Fruit fly (Drosophila melanogaster) whole organism, embryonic: ENCODE data around the gene CG31360.

Experiments used
- Aef1 ChIP-seq: fragments of 200-800 bp; sonication (Bioruptor generic); IDR thresholded peaks from 3 replicates; pipeline ENCODE4 v1.3.6; 2022; ENCODE audit warnings: missing biosample characterization, missing genetic modification characterization
- Asciz ChIP-seq: fragments of 200-800 bp; sonication (Bioruptor generic); optimal IDR thresholded peaks from 2 replicates; lab custom pipeline; 2017; ENCODE audit warnings: missing biosample characterization, mild to moderate bottlenecking, missing genetic modification characterization, missing genetic modification reagents
- BEAF-32 ChIP-seq: fragments of 200-800 bp; sonication (Bioruptor generic); optimal IDR thresholded peaks from 3 replicates; lab custom pipeline; 2017; ENCODE audit warnings: missing biosample characterization, missing genetic modification characterization, mild to moderate bottlenecking, moderate library complexity, missing genetic modification reagents
- CG10147 ChIP-seq: fragments of 200-800 bp; sonication (Bioruptor generic); optimal IDR thresholded peaks from 2 replicates; lab custom pipeline; 2019; ENCODE audit warnings: missing biosample characterization, mild to moderate bottlenecking, missing genetic modification characterization, moderate library complexity
- CG12659 ChIP-seq: fragments of 200-800 bp; sonication (Bioruptor generic); optimal IDR thresholded peaks from 3 replicates; lab custom pipeline; 2017; ENCODE audit warnings: mild to moderate bottlenecking, missing biosample characterization, missing genetic modification reagents, missing genetic modification characterization
- CG14710 ChIP-seq: fragments of 200-800 bp; sonication (Bioruptor generic); optimal IDR thresholded peaks from 3 replicates; lab custom pipeline; 2019; ENCODE audit warnings: missing biosample characterization, mild to moderate bottlenecking, missing genetic modification characterization, moderate library complexity
- CG15011 ChIP-seq: fragments of 200-800 bp; sonication (Bioruptor generic); optimal IDR thresholded peaks from 3 replicates; lab custom pipeline; 2018; ENCODE audit warnings: missing biosample characterization, mild to moderate bottlenecking, missing genetic modification characterization
- CG15073 ChIP-seq: fragments of 200-800 bp; sonication (Bioruptor generic); optimal IDR thresholded peaks from 2 replicates; lab custom pipeline; 2016; ENCODE audit warnings: missing biosample characterization, missing genetic modification characterization
- CG17186 ChIP-seq: fragments of 200-800 bp; sonication (Bioruptor generic); optimal IDR thresholded peaks from 3 replicates; lab custom pipeline; 2017; ENCODE audit warnings: missing biosample characterization, missing genetic modification reagents, missing genetic modification characterization
- CG18619 ChIP-seq: fragments of 200-800 bp; sonication (Bioruptor generic); optimal IDR thresholded peaks from 3 replicates; lab custom pipeline; 2017; ENCODE audit warnings: missing biosample characterization, mild to moderate bottlenecking, missing genetic modification characterization
- CG33213 ChIP-seq: fragments of 200-800 bp; sonication (Bioruptor generic); optimal IDR thresholded peaks from 3 replicates; lab custom pipeline; 2016; ENCODE audit warnings: missing biosample characterization, missing genetic modification characterization
- CG34376 ChIP-seq: fragments of 200-800 bp; sonication (Bioruptor generic); optimal IDR thresholded peaks from 2 replicates; lab custom pipeline; 2018; ENCODE audit warnings: missing biosample characterization, mild to moderate bottlenecking, missing genetic modification characterization
- CG42726 ChIP-seq: fragments of 200-800 bp; sonication (Bioruptor generic); IDR thresholded peaks from 2 replicates; pipeline ENCODE4 v1.3.6; 2022; ENCODE audit warnings: missing biosample characterization, missing genetic modification characterization; ENCODE audit not compliant: partially characterized antibody
- CG6791 ChIP-seq: fragments of 200-800 bp; sonication (Bioruptor generic); IDR thresholded peaks from 3 replicates; pipeline ENCODE4 v1.3.6; 2022; ENCODE audit warnings: missing biosample characterization, missing genetic modification characterization; ENCODE audit not compliant: partially characterized antibody
- CG8478 ChIP-seq: fragments of >200 bp; optimal IDR thresholded peaks from 2 replicates; lab custom pipeline; 2018
- CG9437 ChIP-seq: fragments of 200-800 bp; sonication (Bioruptor generic); optimal IDR thresholded peaks from 2 replicates; lab custom pipeline; 2018; ENCODE audit warnings: missing biosample characterization, mild to moderate bottlenecking, missing genetic modification characterization
- Dip3 ChIP-seq: fragments of 200-800 bp; sonication (Bioruptor generic); optimal IDR thresholded peaks from 3 replicates; lab custom pipeline; 2016; ENCODE audit warnings: missing biosample characterization, missing genetic modification characterization
- Doc2 ChIP-seq: fragments of 200-800 bp; sonication (Bioruptor generic); IDR thresholded peaks from 2 replicates; pipeline ENCODE4 v1.3.6; 2022; ENCODE audit warnings: missing biosample characterization, missing genetic modification characterization
- Ets97D ChIP-seq: fragments of 200-800 bp; sonication (Bioruptor generic); optimal IDR thresholded peaks from 3 replicates; lab custom pipeline; 2016; ENCODE audit warnings: missing biosample characterization, missing genetic modification characterization
- Gug ChIP-seq: fragments of 200-800 bp; sonication (Bioruptor generic); IDR thresholded peaks from 4 replicates; pipeline ENCODE4 v1.3.6; 2022; ENCODE audit warnings: missing biosample characterization, missing genetic modification characterization
- HmgZ ChIP-seq: fragments of 200-800 bp; sonication (Bioruptor generic); optimal IDR thresholded peaks from 2 replicates; lab custom pipeline; 2018; ENCODE audit warnings: missing biosample characterization, mild to moderate bottlenecking, missing genetic modification characterization
- Meics ChIP-seq: fragments of 200-800 bp; sonication (Bioruptor generic); optimal IDR thresholded peaks from 2 replicates; lab custom pipeline; 2017; ENCODE audit warnings: missing biosample characterization, mild to moderate bottlenecking, missing genetic modification characterization
- Myb ChIP-seq: fragments of 200-800 bp; sonication (Bioruptor generic); optimal IDR thresholded peaks from 2 replicates; lab custom pipeline; 2016; ENCODE audit warnings: missing biosample characterization, missing genetic modification characterization
- Opbp ChIP-seq: fragments of 200-800 bp; sonication (Bioruptor generic); IDR thresholded peaks from 3 replicates; pipeline ENCODE4 v1.3.6; 2022; ENCODE audit warnings: missing biosample characterization, missing genetic modification characterization; ENCODE audit not compliant: partially characterized antibody
- PHDP ChIP-seq: fragments of 200-800 bp; sonication (Bioruptor generic); optimal IDR thresholded peaks from 3 replicates; lab custom pipeline; 2018; ENCODE audit warnings: missing biosample characterization, mild to moderate bottlenecking, missing genetic modification characterization, moderate library complexity
- Taf1 ChIP-seq: fragments of 200-800 bp; sonication (Bioruptor generic); IDR thresholded peaks from 2 replicates; pipeline ENCODE4 v1.3.6; 2022; ENCODE audit warnings: missing biosample characterization, missing genetic modification characterization
- Xbp1 ChIP-seq: fragments of 200-800 bp; sonication (Bioruptor generic); optimal IDR thresholded peaks from 3 replicates; lab custom pipeline; 2016; ENCODE audit warnings: missing biosample characterization, mild to moderate bottlenecking, missing genetic modification characterization
- YL-1 ChIP-seq: fragments of 200-800 bp; sonication (Bioruptor generic); optimal IDR thresholded peaks from 3 replicates; lab custom pipeline; 2017; ENCODE audit warnings: missing biosample characterization, mild to moderate bottlenecking, missing genetic modification characterization
- ap ChIP-seq: fragments of 200-800 bp; sonication (Bioruptor generic); IDR thresholded peaks from 2 replicates; pipeline ENCODE4 v1.3.6; 2022; ENCODE audit warnings: missing biosample characterization, missing genetic modification characterization
- ase ChIP-seq: fragments of 200-800 bp; sonication (Bioruptor generic); IDR thresholded peaks from 3 replicates; pipeline ENCODE4 v1.3.6; 2022; ENCODE audit warnings: missing biosample characterization, missing genetic modification characterization
- chinmo ChIP-seq: fragments of 200-800 bp; sonication (Bioruptor generic); IDR thresholded peaks from 4 replicates; pipeline ENCODE4 v1.3.6; 2022; ENCODE audit warnings: missing biosample characterization, missing genetic modification characterization; ENCODE audit not compliant: partially characterized antibody
- crc ChIP-seq: fragments of 200-800 bp; sonication (Bioruptor generic); optimal IDR thresholded peaks from 2 replicates; lab custom pipeline; 2016; ENCODE audit warnings: missing biosample characterization, missing genetic modification characterization
- dan ChIP-seq: fragments of 200-800 bp; sonication (Bioruptor generic); IDR thresholded peaks from 2 replicates; pipeline ENCODE4 v1.3.6; 2022; ENCODE audit warnings: missing biosample characterization, missing genetic modification characterization
- fd64A ChIP-seq: fragments of 200-800 bp; sonication (Bioruptor generic); optimal IDR thresholded peaks from 3 replicates; lab custom pipeline; 2018; ENCODE audit warnings: missing biosample characterization, mild to moderate bottlenecking, missing genetic modification characterization
- hb ChIP-seq: fragments of 200-800 bp; sonication (Bioruptor generic); IDR thresholded peaks from 3 replicates; pipeline ENCODE4 v1.3.6; 2022; ENCODE audit warnings: missing biosample characterization, missing genetic modification characterization; ENCODE audit not compliant: partially characterized antibody
- hbn ChIP-seq: fragments of 200-800 bp; sonication (Bioruptor generic); IDR thresholded peaks from 2 replicates; pipeline ENCODE4 v1.3.6; 2022; ENCODE audit warnings: missing biosample characterization, missing genetic modification characterization; ENCODE audit not compliant: partially characterized antibody
- lmd ChIP-seq: fragments of 200-800 bp; sonication (Bioruptor generic); IDR thresholded peaks from 2 replicates; pipeline ENCODE4 v1.3.6; 2022; ENCODE audit warnings: missing biosample characterization, missing genetic modification characterization
- lola ChIP-seq, 3 experiments: fragments of >200 bp in 2 of 3; fragments of 200-800 bp in 1 of 3; sonication (Bioruptor generic) in 1 of 3; optimal IDR thresholded peaks; 2 replicates each; lab custom pipeline; 2017 to 2019; ENCODE audit warnings: missing biosample characterization in 3 of 3, missing genetic modification characterization in 3 of 3, mild to moderate bottlenecking in 1 of 3, moderate library complexity in 1 of 3
- lov ChIP-seq, 2 experiments: fragments of 200-800 bp in 1 of 2; fragments of >200 bp in 1 of 2; sonication (Bioruptor generic) in 1 of 2; IDR thresholded peaks in 1 of 2; optimal IDR thresholded peaks in 1 of 2; 2 replicates in 1 of 2; 3 replicates in 1 of 2; pipeline versions ENCODE4 v1.3.6 to Lab custom; 2017 to 2022; ENCODE audit warnings: missing biosample characterization in 1 of 2, missing genetic modification characterization in 1 of 2
- mam ChIP-seq: fragments of 200-800 bp; sonication (Bioruptor generic); optimal IDR thresholded peaks from 3 replicates; lab custom pipeline; 2016; ENCODE audit warnings: missing biosample characterization, missing genetic modification characterization
- nmo ChIP-seq: fragments of 200-800 bp; sonication (Bioruptor generic); optimal IDR thresholded peaks from 2 replicates; lab custom pipeline; 2018; ENCODE audit warnings: missing biosample characterization, mild to moderate bottlenecking, missing genetic modification characterization, moderate library complexity
- otp ChIP-seq: fragments of 200-800 bp; sonication (Bioruptor generic); IDR thresholded peaks from 3 replicates; pipeline ENCODE4, ENCODE4 v1.3.6; 2022; ENCODE audit warnings: missing biosample characterization, missing genetic modification characterization
- phol ChIP-seq: fragments of 200-800 bp; sonication (Bioruptor generic); optimal IDR thresholded peaks from 3 replicates; lab custom pipeline; 2018; ENCODE audit warnings: missing biosample characterization, mild to moderate bottlenecking, missing genetic modification characterization, moderate library complexity
- prd ChIP-seq, 3 experiments: fragments of >200 bp in 2 of 3; fragments of 200-800 bp in 1 of 3; sonication (Bioruptor generic) in 1 of 3; optimal IDR thresholded peaks in 2 of 3; IDR thresholded peaks in 1 of 3; 2 replicates in 2 of 3; 3 replicates in 1 of 3; pipeline versions ENCODE4 v1.3.6 to Lab custom; 2017 to 2022; ENCODE audit warnings: missing biosample characterization in 1 of 3, missing genetic modification characterization in 1 of 3
- pzg ChIP-seq: fragments of 200-800 bp; sonication (Bioruptor generic); optimal IDR thresholded peaks from 3 replicates; lab custom pipeline; 2018; ENCODE audit warnings: missing biosample characterization, mild to moderate bottlenecking, missing genetic modification characterization, moderate library complexity
- sd ChIP-seq: fragments of 200-800 bp; sonication (Bioruptor generic); optimal IDR thresholded peaks from 3 replicates; lab custom pipeline; 2018; ENCODE audit warnings: missing biosample characterization, mild to moderate bottlenecking, missing genetic modification characterization, moderate library complexity
- shn ChIP-seq: fragments of 200-800 bp; sonication (Bioruptor generic); optimal IDR thresholded peaks from 3 replicates; lab custom pipeline; 2016; ENCODE audit warnings: missing biosample characterization, missing genetic modification characterization
- ssp ChIP-seq: fragments of 200-800 bp; sonication (Bioruptor generic); IDR thresholded peaks from 2 replicates; pipeline ENCODE4 v1.3.6; 2022; ENCODE audit warnings: missing biosample characterization, missing genetic modification characterization
- stwl ChIP-seq: fragments of 200-800 bp; sonication (Bioruptor generic); optimal IDR thresholded peaks from 3 replicates; lab custom pipeline; 2018; ENCODE audit warnings: missing biosample characterization, mild to moderate bottlenecking, missing genetic modification characterization, moderate library complexity

The CG31360 gene

DNA sequence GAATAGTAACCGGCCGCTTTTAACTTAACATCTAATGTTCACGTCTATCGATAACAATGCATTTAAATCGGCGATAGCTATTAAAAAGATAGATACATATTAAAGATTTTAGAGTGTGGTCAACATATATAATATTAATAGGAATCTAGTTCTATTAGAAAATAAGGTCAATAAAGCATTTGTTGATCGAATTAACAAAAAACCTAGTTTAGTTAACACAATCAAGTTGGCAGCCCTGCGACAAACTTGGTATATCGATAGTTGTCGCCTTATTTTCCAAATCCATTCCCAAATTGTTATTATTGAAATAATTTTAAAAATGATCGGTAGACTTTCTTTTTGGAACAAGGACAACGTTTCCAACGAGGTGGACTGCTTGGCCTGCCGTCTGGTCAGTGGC is at the start of gene CG31360, which contains the start of gene CG31251 (continued):
- TF ChIP-seq otp (GFP tag; lab: Robert Waterston, UW) (no peak), ase (GFP tag; lab: Robert Waterston, UW) (no peak), ssp (no peak), CG15011 (GFP tag; lab: Kevin White, UChicago) (no peak), CG42726 (GFP tag; lab: Robert Waterston, UW) (0 out of 2 replicates have a peak, but pooled peaks have one; percentile 3), Xbp1 (GFP tag; lab: Kevin White, UChicago) (no peak), Taf1 (no peak), CG8478 (lab: Kevin White, UChicago) (no peak), Aef1 (GFP tag; lab: Robert Waterston, UW) (no peak), pzg (GFP tag; lab: Kevin White, UChicago) (peak; percentile 45), HmgZ (tag; lab: Kevin White, UChicago) (peak; percentile 23), hb (GFP tag; lab: Robert Waterston, UW) (peak; percentile 89), nmo (GFP tag; lab: Kevin White, UChicago) (peak; percentile 25), CG12659 (peak; percentile 51), Asciz (GFP tag; lab: Kevin White, UChicago) (no peak), CG14710 (peak; percentile 37), CG18619 (GFP tag; lab: Kevin White, UChicago) (no peak), CG33213 (GFP tag; lab: Kevin White, UChicago) (no peak), Doc2 (no peak), stwl (tag; lab: Kevin White, UChicago) (peak; percentile 88), CG34376 (no peak), YL-1 (GFP tag; lab: Kevin White, UChicago) (peak; percentile 22), fd64A (GFP tag; lab: Kevin White, UChicago) (no peak), CG17186 (GFP tag; lab: Kevin White, UChicago) (no peak), CG15073 (GFP tag; lab: Kevin White, UChicago) (no peak), sd (no peak), Opbp (peak; percentile 56; the same call in 1 of the 3 replicates), Gug (GFP tag; lab: Robert Waterston, UW) (no peak), crc (GFP tag; lab: Kevin White, UChicago) (no peak), hbn (peak; percentile 88), BEAF-32 (GFP tag; lab: Kevin White, UChicago) (peak; percentile 81), Myb (GFP tag; lab: Kevin White, UChicago) (no peak), ap (GFP tag; lab: Robert Waterston, UW) (no peak), dan (GFP tag; lab: Robert Waterston, UW) (no peak), lov (optimal IDR thresholded peaks at IDR 0.05; lab: Kevin White, UChicago) (no peak), lov (GFP tag; IDR thresholded peaks at IDR 0.05; lab: Robert Waterston, UW) (no peak), Dip3 (no peak), Meics (GFP tag; lab: Kevin White, UChicago) (no peak), Ets97D (GFP tag; lab: Kevin White, UChicago) (peak; percentile 29), CG10147 (GFP tag; lab: Kevin White, UChicago) (no peak), CG6791 (peak; percentile 74), PHDP (tag; lab: Kevin White, UChicago) (peak; percentile 3), CG9437 (peak; percentile 0), chinmo (GFP tag; lab: Robert Waterston, UW) (0 out of 4 replicates have a peak, but pooled peaks have one; percentile 61), mam (no peak), phol (tag; lab: Kevin White, UChicago) (peak; percentile 41), prd (optimal IDR thresholded peaks at IDR 0.05; lab: Kevin White, UChicago) (no peak), prd (GFP tag; IDR thresholded peaks at IDR 0.05; lab: Robert Waterston, UW) (no peak), shn (GFP tag; lab: Kevin White, UChicago) (no peak), lmd (no peak), lola (GFP tag; optimal IDR thresholded peaks at IDR 0.05; lab: Kevin White, UChicago) (peak in 1 of 3 experiments; percentile 12)
